Worm (Caenorhabditis elegans) whole organism, late embryonic: ENCODE data around the gene dcn-1.

Experiments used
- C08G9.2 ChIP-seq: sonication (generic microtip); optimal IDR thresholded peaks from 2 replicates; lab custom pipeline; 2016; ENCODE audit warnings: mild to moderate bottlenecking, missing genetic modification characterization, moderate library complexity, missing compliant biosample characterization
- K09A11.1 ChIP-seq: sonication (generic microtip); optimal IDR thresholded peaks from 2 replicates; lab custom pipeline; 2017; ENCODE audit warnings: antibody characterized with exemption, mild to moderate bottlenecking, missing genetic modification characterization, missing compliant biosample characterization; ENCODE audit not compliant: insufficient read depth
- T23F11.4 ChIP-seq: fragments of 200-800 bp; sonication (Bioruptor generic); optimal IDR thresholded peaks from 2 replicates; lab custom pipeline; 2018; ENCODE audit warnings: mild to moderate bottlenecking, missing genetic modification characterization, missing compliant biosample characterization
- Y22D7AL.16 ChIP-seq: sonication (generic microtip); optimal IDR thresholded peaks from 2 replicates; lab custom pipeline; 2016; ENCODE audit warnings: missing genetic modification characterization, missing compliant biosample characterization
- ceh-14 ChIP-seq: sonication (generic microtip); optimal IDR thresholded peaks from 2 replicates; lab custom pipeline; 2016; ENCODE audit warnings: missing genotype, missing genetic modification characterization, missing compliant biosample characterization
- ceh-18 ChIP-seq: sonication (generic microtip); optimal IDR thresholded peaks from 2 replicates; lab custom pipeline; 2016; ENCODE audit warnings: missing genetic modification characterization, missing compliant biosample characterization
- ceh-22 ChIP-seq: sonication (generic microtip); optimal IDR thresholded peaks from 2 replicates; lab custom pipeline; 2017; ENCODE audit warnings: missing biosample characterization, missing genetic modification characterization
- ceh-30 ChIP-seq: fragments of 150-350 bp; optimal IDR thresholded peaks from 2 replicates; lab custom pipeline; 2014; ENCODE audit warnings: missing biosample characterization, missing genetic modification characterization
- ceh-31 ChIP-seq: sonication (generic microtip); optimal IDR thresholded peaks from 2 replicates; lab custom pipeline; 2016; ENCODE audit warnings: missing genetic modification characterization, missing compliant biosample characterization
- ceh-34 ChIP-seq: sonication (generic microtip); optimal IDR thresholded peaks from 2 replicates; lab custom pipeline; 2016; ENCODE audit warnings: mild to moderate bottlenecking, missing genetic modification characterization, missing compliant biosample characterization
- ceh-6 ChIP-seq: fragments of 200-800 bp; sonication (Bioruptor generic); optimal IDR thresholded peaks from 2 replicates; lab custom pipeline; 2018; ENCODE audit warnings: mild to moderate bottlenecking, missing genetic modification characterization, missing compliant biosample characterization
- ceh-9 ChIP-seq: sonication (generic microtip); optimal IDR thresholded peaks from 2 replicates; lab custom pipeline; 2016; ENCODE audit warnings: mild to moderate bottlenecking, missing genetic modification characterization, inconsistent platforms, missing compliant biosample characterization
- dmd-4 ChIP-seq: sonication (generic microtip); optimal IDR thresholded peaks from 2 replicates; lab custom pipeline; 2016; ENCODE audit warnings: borderline replicate concordance, missing genetic modification characterization, missing compliant biosample characterization
- dve-1 ChIP-seq: sonication (generic microtip); optimal IDR thresholded peaks from 2 replicates; lab custom pipeline; 2017; ENCODE audit warnings: antibody characterized with exemption, mild to moderate bottlenecking, missing genetic modification characterization, missing compliant biosample characterization
- elt-2 ChIP-seq: sonication (generic microtip); optimal IDR thresholded peaks from 2 replicates; lab custom pipeline; 2016; ENCODE audit warnings: missing genetic modification reagents, missing genetic modification characterization, missing compliant biosample characterization
- elt-4 ChIP-seq: sonication (generic microtip); optimal IDR thresholded peaks from 2 replicates; lab custom pipeline; 2016; ENCODE audit warnings: missing genetic modification characterization, missing compliant biosample characterization
- ets-4 ChIP-seq: sonication (generic microtip); optimal IDR thresholded peaks from 2 replicates; lab custom pipeline; 2016; ENCODE audit warnings: missing genetic modification characterization, missing compliant biosample characterization
- eyg-1 ChIP-seq: sonication (generic microtip); optimal IDR thresholded peaks from 2 replicates; lab custom pipeline; 2016; ENCODE audit warnings: missing genotype, missing genetic modification characterization, missing compliant biosample characterization
- fkh-6 ChIP-seq: sonication (generic microtip); optimal IDR thresholded peaks from 2 replicates; lab custom pipeline; 2016; ENCODE audit warnings: missing genetic modification characterization, missing compliant biosample characterization
- gmeb-2 ChIP-seq: sonication (generic microtip); optimal IDR thresholded peaks from 2 replicates; lab custom pipeline; 2016; ENCODE audit warnings: missing genetic modification characterization, inconsistent platforms, missing compliant biosample characterization
- hlh-15 ChIP-seq: sonication (generic microtip); optimal IDR thresholded peaks from 2 replicates; lab custom pipeline; 2016; ENCODE audit warnings: missing genetic modification characterization, missing compliant biosample characterization
- hlh-30 ChIP-seq: sonication (generic microtip); optimal IDR thresholded peaks from 2 replicates; lab custom pipeline; 2017; ENCODE audit warnings: antibody characterized with exemption, missing genetic modification characterization, missing compliant biosample characterization; ENCODE audit not compliant: insufficient read depth
- hlh-8 ChIP-seq: sonication (generic microtip); optimal IDR thresholded peaks from 2 replicates; lab custom pipeline; 2016; ENCODE audit warnings: missing genotype, missing genetic modification characterization, missing compliant biosample characterization
- lin-11 ChIP-seq: fragments of 200-800 bp; sonication (Bioruptor generic); optimal IDR thresholded peaks from 2 replicates; lab custom pipeline; 2018; ENCODE audit warnings: mild to moderate bottlenecking, missing genetic modification characterization, missing compliant biosample characterization
- nfya-1 ChIP-seq: sonication (generic microtip); optimal IDR thresholded peaks from 2 replicates; lab custom pipeline; 2017; ENCODE audit warnings: missing genetic modification characterization, mild to moderate bottlenecking, missing compliant biosample characterization, antibody characterized with exemption, moderate library complexity
- nhr-232 ChIP-seq: sonication (generic microtip); optimal IDR thresholded peaks from 2 replicates; lab custom pipeline; 2016; ENCODE audit warnings: missing genetic modification characterization, missing compliant biosample characterization
- npax-4 ChIP-seq: sonication (generic microtip); optimal IDR thresholded peaks from 2 replicates; lab custom pipeline; 2016; ENCODE audit warnings: missing genetic modification characterization, missing compliant biosample characterization
- odd-2 ChIP-seq: sonication (generic microtip); optimal IDR thresholded peaks from 2 replicates; lab custom pipeline; 2017; ENCODE audit warnings: antibody characterized with exemption, mild to moderate bottlenecking, missing genetic modification characterization, missing compliant biosample characterization
- pag-3 ChIP-seq: sonication (generic microtip); optimal IDR thresholded peaks from 2 replicates; lab custom pipeline; 2016; ENCODE audit warnings: missing compliant biosample characterization, missing genetic modification characterization, borderline replicate concordance
- pat-9 ChIP-seq: fragments of 200-800 bp; sonication (Bioruptor generic); optimal IDR thresholded peaks from 2 replicates; lab custom pipeline; 2018; ENCODE audit warnings: mild to moderate bottlenecking, missing genetic modification characterization, moderate library complexity, missing compliant biosample characterization
- pax-1 ChIP-seq: fragments of 150-350 bp; optimal IDR thresholded peaks from 2 replicates; lab custom pipeline; 2014; ENCODE audit warnings: missing biosample characterization, missing genetic modification characterization
- pros-1 ChIP-seq: fragments of 150-350 bp; optimal IDR thresholded peaks from 2 replicates; lab custom pipeline; 2014; ENCODE audit warnings: missing biosample characterization, missing genetic modification reagents, missing genetic modification characterization
- ref-2 ChIP-seq: sonication (generic microtip); optimal IDR thresholded peaks from 2 replicates; lab custom pipeline; 2016; ENCODE audit warnings: missing genetic modification characterization, missing compliant biosample characterization
- rnt-1 ChIP-seq: sonication (generic microtip); optimal IDR thresholded peaks from 2 replicates; lab custom pipeline; 2016; ENCODE audit warnings: missing genetic modification characterization, missing compliant biosample characterization
- sdc-2 ChIP-seq: sonication (generic microtip); optimal IDR thresholded peaks from 2 replicates; lab custom pipeline; 2016; ENCODE audit warnings: missing genotype, missing genetic modification characterization, missing compliant biosample characterization
- sox-4 ChIP-seq: sonication (generic microtip); optimal IDR thresholded peaks from 2 replicates; lab custom pipeline; 2017; ENCODE audit warnings: mild to moderate bottlenecking, missing genetic modification characterization, inconsistent platforms, missing compliant biosample characterization
- tbx-7 ChIP-seq: sonication (generic microtip); optimal IDR thresholded peaks from 2 replicates; lab custom pipeline; 2016; ENCODE audit warnings: missing genotype, missing genetic modification characterization, missing compliant biosample characterization
- ttx-3 ChIP-seq: sonication (generic microtip); optimal IDR thresholded peaks from 2 replicates; lab custom pipeline; 2016; ENCODE audit warnings: missing genetic modification reagents, missing genetic modification characterization, missing compliant biosample characterization
- unc-3 ChIP-seq, 2 experiments: fragments of 200-800 bp in 1 of 2; sonication (Bioruptor generic) in 1 of 2; sonication (generic microtip) in 1 of 2; conservative IDR thresholded peaks in 1 of 2; optimal IDR thresholded peaks in 1 of 2; 2 replicates each; pipeline versions ENCODE4 v1.3.6 to Lab custom; 2016 to 2022; ENCODE audit warnings: missing compliant biosample characterization in 2 of 2, missing genetic modification characterization in 2 of 2, missing genetic modification reagents in 1 of 2
- unc-42 ChIP-seq: sonication (generic microtip); optimal IDR thresholded peaks from 2 replicates; lab custom pipeline; 2016; ENCODE audit warnings: missing genotype, missing genetic modification characterization, missing compliant biosample characterization
- unc-55 ChIP-seq: sonication (generic microtip); optimal IDR thresholded peaks from 2 replicates; lab custom pipeline; 2017; ENCODE audit warnings: missing biosample characterization, missing genetic modification reagents, missing genetic modification characterization
- unc-86 ChIP-seq: sonication (generic microtip); optimal IDR thresholded peaks from 2 replicates; lab custom pipeline; 2016; ENCODE audit warnings: missing genetic modification characterization, missing compliant biosample characterization
- ztf-16 ChIP-seq: sonication (generic microtip); optimal IDR thresholded peaks from 2 replicates; lab custom pipeline; 2017; ENCODE audit warnings: missing genetic modification characterization, missing compliant biosample characterization

Gene dcn-1

ce11 chrIII:4345034-4345433 lies 31.3 kb downstream of the dcn-1 start, which contains the start of gene hse-5:
hse-5 (plus strand) TSS chrIII:4345334.
- TF ChIP-seq elt-2 (no peak), odd-2 (tag; lab: Kevin White, UChicago) (no peak), ztf-16 (no peak), rnt-1 (tag; lab: Kevin White, UChicago) (no peak), elt-4 (tag; lab: Kevin White, UChicago) (no peak), ttx-3 (tag; lab: Kevin White, UChicago) (no peak), tbx-7 (tag; lab: Kevin White, UChicago) (no peak), ets-4 (tag; lab: Kevin White, UChicago) (no peak), gmeb-2 (tag; lab: Kevin White, UChicago) (no peak), ceh-30 (no peak), ceh-31 (no peak), ceh-6 (GFP tag; lab: Kevin White, UChicago) (no peak), dmd-4 (tag; lab: Kevin White, UChicago) (no peak), hlh-15 (tag; lab: Kevin White, UChicago) (no peak), T23F11.4 (GFP tag; lab: Kevin White, UChicago) (no peak), unc-3 (GFP tag; conservative IDR thresholded peaks at IDR 0.05; lab: Robert Waterston, UW) (no peak), unc-3 (tag; optimal IDR thresholded peaks at IDR 0.05; lab: Kevin White, UChicago) (no peak), npax-4 (no peak)

- TF ChIP-seq ttx-3 (tag; lab: Kevin White, UChicago) (no peak), hlh-30 (no peak), hlh-8 (tag; lab: Kevin White, UChicago) (no peak), pros-1 (tag; lab: Kevin White, UChicago) (no peak), sdc-2 (tag; lab: Kevin White, UChicago) (no peak)
These were observed 36.1 kb downstream of the dcn-1 start, which contains the start of gene B0285.6 for ce11 chrIII:4349799-4350198. B0285.6 (plus strand) TSS chrIII:4350099.

ce11 chrIII:4356384-4356783 lies 42.7 kb downstream of the dcn-1 start, which contains the start of gene mnp-1:
mnp-1 (plus strand) TSS chrIII:4356594.
- no peak for TF ChIP-seq pros-1 (tag; lab: Kevin White, UChicago)
- TF ChIP-seq ceh-34, result no peak
- no peak for TF ChIP-seq hlh-15 (tag; lab: Kevin White, UChicago)
- no peak for TF ChIP-seq ref-2 (tag; lab: Kevin White, UChicago)
- TF ChIP-seq unc-42, result no peak
- no peak for TF ChIP-seq nhr-232 (tag; lab: Kevin White, UChicago)
- no peak for TF ChIP-seq tbx-7 (tag; lab: Kevin White, UChicago)
- TF ChIP-seq ceh-30, result no peak
- TF ChIP-seq pag-3 (tag; lab: Kevin White, UChicago), result no peak
- TF ChIP-seq sox-4 (tag; lab: Kevin White, UChicago), result no peak
- TF ChIP-seq ceh-14 (tag; lab: Kevin White, UChicago), result no peak
- TF ChIP-seq lin-11 (tag; lab: Kevin White, UChicago), result no peak
- no peak for TF ChIP-seq unc-3 (GFP tag; conservative IDR thresholded peaks at IDR 0.05; lab: Robert Waterston, UW)
- TF ChIP-seq unc-3 (tag; optimal IDR thresholded peaks at IDR 0.05; lab: Kevin White, UChicago), result no peak
- TF ChIP-seq K09A11.1, result no peak

ce11 chrIII:4357438-4357837 lies 43.7 kb downstream of the dcn-1 start:
- TF ChIP-seq elt-2 (peak; percentile 93), pros-1 (tag; lab: Kevin White, UChicago) (no peak), unc-55 (GFP tag; lab: Kevin White, UChicago) (peak; percentile 63)

- TF ChIP-seq dve-1 (tag; lab: Kevin White, UChicago) (no peak), nfya-1 (tag; lab: Kevin White, UChicago) (peak; percentile 22), eyg-1 (no peak), rnt-1 (tag; lab: Kevin White, UChicago) (peak; percentile 32), unc-55 (GFP tag; lab: Kevin White, UChicago) (peak; percentile 93), pag-3 (tag; lab: Kevin White, UChicago) (no peak), ceh-9 (tag; lab: Kevin White, UChicago) (no peak), ttx-3 (tag; lab: Kevin White, UChicago) (no peak), unc-86 (tag; lab: Kevin White, UChicago) (no peak), pat-9 (tag; lab: Kevin White, UChicago) (peak; percentile 30), ceh-31 (no peak), Y22D7AL.16 (tag; lab: Kevin White, UChicago) (no peak), fkh-6 (tag; lab: Kevin White, UChicago) (no peak), ceh-22 (tag; lab: Kevin White, UChicago) (no peak), pros-1 (tag; lab: Kevin White, UChicago) (no peak), hlh-30 (no peak), C08G9.2 (tag; lab: Kevin White, UChicago) (no peak), ceh-18 (tag; lab: Kevin White, UChicago) (peak; percentile 14), pax-1 (tag; lab: Kevin White, UChicago) (no peak)
- TF ChIP-seq, all 69 proteins: peak for 5
These were observed 44.6 kb downstream of the dcn-1 start for ce11 chrIII:4358345-4358744.
